Worm (Caenorhabditis elegans): ENCODE data around the gene ufm-1.

The ufm-1 gene

ce11 chrIII:7880132-7880715 is 21.4 kb downstream of the ufm-1 start (continued):
- no peak for TF ChIP-seq egl-13 (tag; optimal IDR thresholded peaks at IDR 0.05)
- TF ChIP-seq ets-5 (GFP tag; IDR thresholded peaks at IDR 0.05): no peak
- no peak for TF ChIP-seq nhr-12 (tag; optimal IDR thresholded peaks at IDR 0.05)
- TF ChIP-seq C04F5.9 (tag; optimal IDR thresholded peaks at IDR 0.05): no peak
- TF ChIP-seq unc-130 (tag; optimal IDR thresholded peaks at IDR 0.05): peak; percentile 21
- TF ChIP-seq nhr-85 (tag): no peak
- no peak for TF ChIP-seq pqm-1 (tag; optimal IDR thresholded peaks at IDR 0.05)
- no peak for TF ChIP-seq hlh-17 (GFP tag; optimal IDR thresholded peaks at IDR 0.05; ENCODE audit: borderline replicate concordance)
- no peak for TF ChIP-seq elt-3 (tag; optimal IDR thresholded peaks at IDR 0.05)
- TF ChIP-seq jun-1 (tag; optimal IDR thresholded peaks at IDR 0.05): no peak

DNA sequence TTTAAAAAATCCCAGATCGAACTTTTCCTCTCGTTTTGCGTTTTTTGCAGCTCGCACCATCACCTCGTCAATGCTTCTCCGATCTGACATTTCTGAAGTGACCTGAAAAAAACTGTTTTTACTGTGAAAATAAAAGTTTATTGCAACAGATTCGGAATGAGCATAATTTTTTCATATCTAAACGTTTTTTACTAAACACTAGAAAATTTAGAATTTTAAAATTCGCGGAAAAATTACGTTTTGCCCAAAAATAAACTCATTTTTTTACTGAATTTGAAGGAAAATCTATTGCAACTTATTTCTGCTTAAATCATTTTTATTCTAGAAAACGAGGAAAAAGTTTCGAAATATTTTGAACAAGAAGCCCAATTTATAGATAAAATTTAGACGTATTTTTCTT is 24.1 kb downstream of the ufm-1 start, which contains the start of gene ZK688.9:
TSS of gene ZK688.9 (minus strand) at position 101 of the 400 bp plus-strand sequence.
- TF ChIP-seq vab-15 (tag; optimal IDR thresholded peaks at IDR 0.05) (no peak), mep-1 (tag; optimal IDR thresholded peaks at IDR 0.05) (no peak), grh-1 (GFP tag; IDR thresholded peaks at IDR 0.05) (no peak), zag-1 (tag; optimal IDR thresholded peaks at IDR 0.05) (no peak), hpl-2 (GFP tag; optimal IDR thresholded peaks at IDR 0.05) (no peak), unc-86 (tag; optimal IDR thresholded peaks at IDR 0.05) (no peak), sox-4 (tag; optimal IDR thresholded peaks at IDR 0.05) (no peak), sup-37 (GFP tag; optimal IDR thresholded peaks at IDR 0.05) (no peak), hlh-4 (tag; optimal IDR thresholded peaks at IDR 0.05) (no peak), lir-3 (tag; optimal IDR thresholded peaks at IDR 0.05; ENCODE audit: poor library complexity) (no peak), xbp-1 (tag; optimal IDR thresholded peaks at IDR 0.05) (no peak), nhr-20 (tag; optimal IDR thresholded peaks at IDR 0.05) (no peak), irx-1 (tag; optimal IDR thresholded peaks at IDR 0.05) (no peak)

DNA sequence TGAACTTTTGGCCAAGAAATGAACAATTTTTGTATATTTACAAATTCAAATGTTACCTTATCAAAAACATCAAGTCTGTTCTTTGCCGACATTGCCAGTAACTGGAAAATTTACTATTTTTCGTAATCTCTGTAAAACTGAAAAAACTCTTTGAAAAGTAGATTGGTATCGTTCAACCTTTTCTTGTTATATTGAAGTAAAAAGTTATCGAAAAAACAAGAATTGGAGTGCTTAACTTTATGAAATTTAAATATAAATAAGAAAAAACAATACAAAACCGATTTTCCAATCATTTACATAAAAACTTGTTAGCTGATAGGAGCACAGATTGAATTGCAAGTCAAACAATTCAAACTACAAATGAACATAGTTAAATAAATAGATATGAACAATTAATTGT is 26.1 kb downstream of the ufm-1 start, which contains the start of gene ZK688.11:
TSS of gene ZK688.11 (minus strand) at position 101 of the 400 bp plus-strand sequence.
- TF ChIP-seq grh-1 (GFP tag; IDR thresholded peaks at IDR 0.05) (no peak), C34B4.2 (tag; optimal IDR thresholded peaks at IDR 0.05) (no peak), fkh-10 (GFP tag; optimal IDR thresholded peaks at IDR 0.05) (no peak), mab-9 (GFP tag; IDR thresholded peaks at IDR 0.05) (no peak), nhr-11 (tag; optimal IDR thresholded peaks at IDR 0.05) (no peak), elt-3 (tag; optimal IDR thresholded peaks at IDR 0.05) (no peak), C04F5.9 (tag; optimal IDR thresholded peaks at IDR 0.05) (no peak), ceh-63 (GFP tag; optimal IDR thresholded peaks at IDR 0.05) (no peak), Y116A8C.19 (tag; optimal IDR thresholded peaks at IDR 0.05; ENCODE audit: borderline replicate concordance) (no peak), nhr-28 (tag; optimal IDR thresholded peaks at IDR 0.05) (no peak), efl-3 (GFP tag; optimal IDR thresholded peaks at IDR 0.05) (no peak)

DNA sequence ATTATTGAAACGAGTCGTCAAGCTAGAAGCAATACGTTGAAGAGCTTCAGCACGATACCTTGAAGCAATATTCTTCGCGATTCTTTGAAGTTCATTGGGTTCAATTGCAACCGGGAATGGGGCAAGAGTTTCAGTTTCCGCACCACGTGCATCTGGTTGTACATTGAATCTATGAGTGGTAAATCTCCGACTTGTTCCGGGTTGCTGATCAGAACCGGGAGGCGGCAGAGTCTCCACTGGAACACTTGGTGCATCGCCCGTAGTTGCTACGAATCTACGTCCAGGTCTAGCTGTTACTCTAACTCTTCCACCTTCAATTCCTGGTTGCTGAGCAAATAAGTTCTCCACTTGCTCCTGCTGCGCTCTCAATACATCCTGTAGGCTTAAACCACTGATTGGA is 30.3 kb downstream of the ufm-1 start:
- TF ChIP-seq efl-1 (optimal IDR thresholded peaks at IDR 0.05) (no peak), efl-1 (GFP tag; optimal IDR thresholded peaks at IDR 0.05 in 1 of 2) (peak in 1 of 2 experiments; percentile 91), ceh-82 (tag; optimal IDR thresholded peaks at IDR 0.05) (no peak), Y116A8C.19 (tag; optimal IDR thresholded peaks at IDR 0.05; ENCODE audit: borderline replicate concordance) (no peak), fkh-10 (GFP tag; optimal IDR thresholded peaks at IDR 0.05) (no peak), elt-2 (tag; optimal IDR thresholded peaks at IDR 0.05) (no peak), pag-3 (tag; optimal IDR thresholded peaks at IDR 0.05; ENCODE audit: borderline replicate concordance, insufficient read depth) (no peak), fkh-4 (tag; optimal IDR thresholded peaks at IDR 0.05; ENCODE audit: borderline replicate concordance) (no peak), sox-4 (tag; optimal IDR thresholded peaks at IDR 0.05) (no peak)

Data from whole organism, L1 larva.